Worm (Caenorhabditis elegans): ENCODE results near the gene F52H3.6.

DNA sequence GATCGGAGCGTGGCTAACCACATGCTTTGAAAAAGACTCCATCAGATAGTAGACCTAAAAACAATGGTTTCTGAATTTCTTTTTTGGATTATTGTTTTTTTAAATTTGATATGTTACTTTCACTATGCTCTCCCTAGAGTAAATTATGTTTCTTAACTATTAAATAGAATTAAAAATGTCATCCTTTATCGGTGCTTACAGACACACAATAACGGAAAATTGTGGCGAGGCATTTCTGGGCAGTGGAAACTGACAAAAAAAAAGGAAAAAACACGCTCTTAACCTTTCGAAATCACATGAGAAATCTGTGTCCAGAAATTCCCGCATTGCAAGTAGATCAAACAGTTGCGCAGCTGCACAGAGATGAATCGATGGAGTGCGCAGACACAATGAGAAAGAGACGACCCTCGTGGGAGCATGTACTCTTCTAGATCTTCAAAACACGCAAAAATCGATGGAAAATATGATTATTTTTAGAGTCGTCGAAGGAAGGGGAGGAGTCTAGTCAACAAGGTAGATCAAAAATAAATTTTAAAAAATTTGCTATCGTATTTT, 48.1 kb downstream of the F52H3.6 start, which contains the start of gene ZK892.6:
- TF ChIP-seq C08G9.2 (tag; optimal IDR thresholded peaks at IDR 0.05) (no peak), ets-4 (tag; optimal IDR thresholded peaks at IDR 0.05) (no peak), ceh-18 (tag; optimal IDR thresholded peaks at IDR 0.05) (no peak), madf-2 (tag; optimal IDR thresholded peaks at IDR 0.05) (no peak), hlh-13 (GFP tag; optimal IDR thresholded peaks at IDR 0.05) (no peak), pqm-1 (tag; optimal IDR thresholded peaks at IDR 0.05) (no peak), ttx-3 (tag; optimal IDR thresholded peaks at IDR 0.05) (no peak)

Measured in whole organism, late embryonic.